Worm (Caenorhabditis elegans): ENCODE measurements around the gene C54D2.6.

ce11 chrX:7847413-7847812, at the start of gene C54D2.6:
- TF ChIP-seq hnd-1 (tag; optimal IDR thresholded peaks at IDR 0.05) (no peak), B0310.2 (tag; optimal IDR thresholded peaks at IDR 0.05) (no peak), sea-1 (GFP tag; conservative IDR thresholded peaks at IDR 0.05) (no peak), tra-4 (tag; optimal IDR thresholded peaks at IDR 0.05) (no peak), tbx-37 (GFP tag; conservative IDR thresholded peaks at IDR 0.05) (no peak), flt-1 (GFP tag; IDR thresholded peaks at IDR 0.05) (no peak), hmbx-1 (tag; optimal IDR thresholded peaks at IDR 0.05) (no peak), ama-1 (optimal IDR thresholded peaks at IDR 0.05) (no peak), ceh-13 (GFP tag; optimal IDR thresholded peaks at IDR 0.05) (no peak), scrt-1 (GFP tag; IDR thresholded peaks at IDR 0.05) (no peak), hmg-4 (GFP tag; optimal IDR thresholded peaks at IDR 0.05) (no peak), ceh-36 (tag; optimal IDR thresholded peaks at IDR 0.05) (no peak)

Measured in whole organism, early embryonic.